Fruit fly (Drosophila melanogaster): Measurements from ENCODE around the gene CG7857.

Gene CG7857

dm6 chr3L:15532368-15533030 lies 27.8 kb upstream of the CG7857 start (continued):
- TF ChIP-seq Deaf1 (tag; optimal IDR thresholded peaks at IDR 0.05) (peak; percentile 69), lola (GFP tag; optimal IDR thresholded peaks at IDR 0.05) (peak in 1 of 3 experiments; percentile 42), CG3726 (GFP tag; IDR thresholded peaks at IDR 0.05) (0 out of 3 replicates have a peak, but pooled peaks have one; percentile 11), Sry-δ (GFP tag; optimal IDR thresholded peaks at IDR 0.05) (no peak), CG2678 (tag; optimal IDR thresholded peaks at IDR 0.05) (peak; percentile 67), CG3838 (GFP tag; optimal IDR thresholded peaks at IDR 0.05) (no peak), CG4282 (GFP tag; optimal IDR thresholded peaks at IDR 0.05) (no peak), ssp (GFP tag; IDR thresholded peaks at IDR 0.05) (no peak), Gug (GFP tag; IDR thresholded peaks at IDR 0.05) (peak; percentile 21; the same call in 1 of the 4 replicates), chm (GFP tag; IDR thresholded peaks at IDR 0.05) (peak; percentile 23; the same call in 1 of the 2 replicates), lmd (GFP tag; IDR thresholded peaks at IDR 0.05) (peak; percentile 58), twi (tag; optimal IDR thresholded peaks at IDR 0.05) (no peak), Antp (GFP tag; optimal IDR thresholded peaks at IDR 0.05) (peak; percentile 27), E2f2 (GFP tag; IDR thresholded peaks at IDR 0.05) (no peak), CG31365 (tag; optimal IDR thresholded peaks at IDR 0.05) (no peak), CG9797 (GFP tag; optimal IDR thresholded peaks at IDR 0.05) (no peak), CG34422 (GFP tag; IDR thresholded peaks at IDR 0.05) (peak; percentile 16; the same call in 1 of the 3 replicates), dimm (GFP tag; IDR thresholded peaks at IDR 0.05) (0 out of 2 replicates have a peak, but pooled peaks have one; percentile 23), dati (GFP tag; IDR thresholded peaks at IDR 0.05) (no peak), CG17568 (GFP tag; optimal IDR thresholded peaks at IDR 0.05) (no peak), CG3163 (GFP tag; optimal IDR thresholded peaks at IDR 0.05) (peak; percentile 89), CG6654 (GFP tag; optimal IDR thresholded peaks at IDR 0.05) (peak; percentile 1), ase (GFP tag; IDR thresholded peaks at IDR 0.05) (0 out of 3 replicates have a peak, but pooled peaks have one; percentile 26), CG12744 (GFP tag; optimal IDR thresholded peaks at IDR 0.05) (no peak), CG9437 (GFP tag; optimal IDR thresholded peaks at IDR 0.05) (peak; percentile 33), unc-4 (GFP tag; IDR thresholded peaks at IDR 0.05; ENCODE audit: partially characterized antibody) (no peak), CG11696 (GFP tag; IDR thresholded peaks at IDR 0.05) (no peak), CG6854 (GFP tag; optimal IDR thresholded peaks at IDR 0.05) (no peak), stc (GFP tag; IDR thresholded peaks at IDR 0.05) (no peak), sd (tag; optimal IDR thresholded peaks at IDR 0.05) (peak; percentile 18), wek (GFP tag; optimal IDR thresholded peaks at IDR 0.05) (no peak), CG7963 (GFP tag; IDR thresholded peaks at IDR 0.05; ENCODE audit: partially characterized antibody) (no peak), CHES-1-like (GFP tag; optimal IDR thresholded peaks at IDR 0.05) (no peak), gce (GFP tag; IDR thresholded peaks at IDR 0.05) (no peak), CG6175 (GFP tag; IDR thresholded peaks at IDR 0.05) (0 out of 3 replicates have a peak, but pooled peaks have one; percentile 56), Ets97D (GFP tag; optimal IDR thresholded peaks at IDR 0.05) (no peak), cg (GFP tag; optimal IDR thresholded peaks at IDR 0.05) (no peak), CG15479 (GFP tag; optimal IDR thresholded peaks at IDR 0.05) (no peak), sug (tag; optimal IDR thresholded peaks at IDR 0.05) (peak; percentile 14), Camta (GFP tag; optimal IDR thresholded peaks at IDR 0.05) (no peak), Xrp1 (GFP tag; IDR thresholded peaks at IDR 0.05) (peak; percentile 66), CG16863 (GFP tag; optimal IDR thresholded peaks at IDR 0.05) (no peak), CG32532 (GFP tag; IDR thresholded peaks at IDR 0.05) (peak; percentile 58), Dbx (GFP tag; IDR thresholded peaks at IDR 0.05) (0 out of 3 replicates have a peak, but pooled peaks have one; percentile 24), B-H2 (GFP tag; optimal IDR thresholded peaks at IDR 0.05) (no peak), ranshi (GFP tag; IDR thresholded peaks at IDR 0.05) (peak; percentile 68), dmrt11E (tag; optimal IDR thresholded peaks at IDR 0.05) (no peak), Lhr (GFP tag; optimal IDR thresholded peaks at IDR 0.05) (no peak), cwo (GFP tag; optimal IDR thresholded peaks at IDR 0.05) (peak; percentile 34), Drgx (GFP tag; IDR thresholded peaks at IDR 0.05) (peak; percentile 70)
